Worm (Caenorhabditis elegans) whole organism, early embryonic: ENCODE results near the gene dhhc-5.

Experiments
- pes-1 ChIP-seq: fragments of 200-800 bp; sonication (Bioruptor generic); IDR thresholded peaks from 2 replicates; pipeline ENCODE4 v1.3.6; 2022; ENCODE audit warnings: missing genetic modification reagents, missing genetic modification characterization, missing compliant biosample characterization
- scrt-1 ChIP-seq: fragments of 200-800 bp; sonication (Bioruptor generic); IDR thresholded peaks from 2 replicates; pipeline ENCODE4 v1.3.6; 2022; ENCODE audit warnings: missing genetic modification characterization, missing compliant biosample characterization

DNA sequence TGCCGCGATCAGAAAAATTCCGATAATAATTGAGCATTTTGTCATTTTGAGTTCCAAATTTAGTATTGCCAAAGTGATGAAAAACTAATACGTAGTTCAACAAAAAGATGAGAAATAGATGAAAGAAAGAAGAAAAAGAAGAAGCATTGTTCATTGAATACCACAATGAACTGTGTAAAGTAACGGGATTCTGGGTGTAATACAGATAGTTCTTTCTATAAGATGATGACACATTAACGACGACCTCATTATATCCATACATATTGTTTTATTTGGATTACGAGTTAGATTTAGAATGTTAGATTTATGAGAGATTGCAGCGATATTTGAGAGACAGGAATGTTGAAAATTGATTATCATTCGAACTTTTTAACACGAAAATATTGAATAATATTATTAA, 42.7 kb upstream of the dhhc-5 start, which contains the start of gene K04C2.5:
- TF ChIP-seq scrt-1 (GFP tag; lab: Robert Waterston, UW) = no peak
- no peak for TF ChIP-seq pes-1
